Worm (Caenorhabditis elegans) whole organism, L2 larva: ENCODE data around the gene klf-1.

Source experiments
- C34F6.9 ChIP-seq: fragments of 150-350 bp; optimal IDR thresholded peaks from 2 replicates; lab custom pipeline; 2014; ENCODE audit warnings: missing biosample characterization, missing genetic modification characterization
- F13H6.1 ChIP-seq: sonication (generic microtip); optimal IDR thresholded peaks from 2 replicates; lab custom pipeline; 2016; ENCODE audit warnings: missing genetic modification characterization, missing compliant biosample characterization
- R02D3.7 ChIP-seq: fragments of 150-350 bp; optimal IDR thresholded peaks from 2 replicates; lab custom pipeline; 2014; ENCODE audit warnings: missing biosample characterization, missing genetic modification characterization
- Y55F3AM.14 ChIP-seq: fragments of 200-800 bp; sonication (Bioruptor generic); optimal IDR thresholded peaks from 2 replicates; lab custom pipeline; 2018; ENCODE audit warnings: mild to moderate bottlenecking, missing genetic modification characterization, missing compliant biosample characterization
- ZK546.5 ChIP-seq: sonication (generic microtip); optimal IDR thresholded peaks from 2 replicates; lab custom pipeline; 2017; ENCODE audit warnings: missing biosample characterization, missing genetic modification characterization
- alr-1 ChIP-seq: fragments of 150-350 bp; optimal IDR thresholded peaks from 2 replicates; lab custom pipeline; 2014; ENCODE audit warnings: missing biosample characterization, missing genetic modification characterization
- aly-2 ChIP-seq: fragments of 150-350 bp; optimal IDR thresholded peaks from 2 replicates; lab custom pipeline; 2014; ENCODE audit warnings: missing biosample characterization, missing genetic modification characterization
- ama-1 ChIP-seq: fragments of 150-350 bp; optimal IDR thresholded peaks from 2 replicates; lab custom pipeline; 2018; ENCODE audit warnings: inconsistent platforms
- blmp-1 ChIP-seq: sonication (generic microtip); optimal IDR thresholded peaks from 2 replicates; lab custom pipeline; 2017; ENCODE audit warnings: missing genetic modification characterization, mild to moderate bottlenecking, missing compliant biosample characterization, antibody characterized with exemption, moderate library complexity; ENCODE audit not compliant: insufficient read depth
- ceh-16 ChIP-seq: fragments of 150-350 bp; optimal IDR thresholded peaks from 2 replicates; lab custom pipeline; 2014; ENCODE audit warnings: missing biosample characterization, missing genetic modification characterization
- ceh-82 ChIP-seq: fragments of 150-350 bp; optimal IDR thresholded peaks from 2 replicates; lab custom pipeline; 2014; ENCODE audit warnings: missing biosample characterization, missing genetic modification characterization
- crh-2 ChIP-seq: sonication (generic microtip); optimal IDR thresholded peaks from 2 replicates; lab custom pipeline; 2017; ENCODE audit warnings: missing biosample characterization, missing genetic modification characterization
- dmd-4 ChIP-seq: sonication (generic microtip); optimal IDR thresholded peaks from 2 replicates; lab custom pipeline; 2017; ENCODE audit warnings: missing biosample characterization, missing genetic modification characterization
- egl-27 ChIP-seq: sonication (generic microtip); optimal IDR thresholded peaks from 3 replicates; lab custom pipeline; 2017; ENCODE audit warnings: missing biosample characterization, missing genetic modification reagents, missing genetic modification characterization
- elt-1 ChIP-seq: fragments of 150-350 bp; optimal IDR thresholded peaks from 2 replicates; lab custom pipeline; 2014; ENCODE audit warnings: missing biosample characterization, missing genetic modification characterization
- elt-3 ChIP-seq: sonication (generic microtip); optimal IDR thresholded peaks from 2 replicates; lab custom pipeline; 2017; ENCODE audit warnings: missing biosample characterization, missing genetic modification characterization
- fos-1 ChIP-seq: fragments of 150-350 bp; optimal IDR thresholded peaks from 2 replicates; lab custom pipeline; 2014; ENCODE audit warnings: missing biosample characterization, missing genetic modification characterization
- gmeb-1 ChIP-seq: fragments of 150-350 bp; optimal IDR thresholded peaks from 2 replicates; lab custom pipeline; 2014; ENCODE audit warnings: missing biosample characterization, missing genetic modification characterization
- lin-11 ChIP-seq: fragments of 150-350 bp; sonication (generic microtip); optimal IDR thresholded peaks from 2 replicates; lab custom pipeline; 2014; ENCODE audit warnings: missing biosample characterization, missing genetic modification characterization, inconsistent platforms, mixed read lengths
- lin-13 ChIP-seq: fragments of 150-350 bp; optimal IDR thresholded peaks from 2 replicates; lab custom pipeline; 2014; ENCODE audit warnings: missing biosample characterization, missing genetic modification reagents, missing genetic modification characterization
- lin-39 ChIP-seq: fragments of 150-350 bp; optimal IDR thresholded peaks from 2 replicates; lab custom pipeline; 2014; ENCODE audit warnings: missing biosample characterization, missing genetic modification reagents, missing genetic modification characterization
- lsy-2 ChIP-seq, 2 experiments: fragments of 150-350 bp in 1 of 2; sonication (generic microtip) in 1 of 2; optimal IDR thresholded peaks; 2 replicates each; lab custom pipeline; 2014 to 2017; ENCODE audit warnings: missing biosample characterization in 2 of 2, missing genetic modification characterization in 2 of 2
- mab-5 ChIP-seq: fragments of 150-350 bp; optimal IDR thresholded peaks from 2 replicates; lab custom pipeline; 2014; ENCODE audit warnings: missing biosample characterization, missing genetic modification characterization
- mbf-1 ChIP-seq: sonication (generic microtip); optimal IDR thresholded peaks from 2 replicates; lab custom pipeline; 2017; ENCODE audit warnings: missing biosample characterization, missing genetic modification characterization
- mdl-1 ChIP-seq, 2 experiments: fragments of 150-350 bp in 1 of 2; sonication (generic microtip) in 1 of 2; optimal IDR thresholded peaks; 2 replicates each; lab custom pipeline; 2017; ENCODE audit warnings: missing biosample characterization in 2 of 2, missing genetic modification characterization in 2 of 2
- nhr-10 ChIP-seq: sonication (generic microtip); optimal IDR thresholded peaks from 2 replicates; lab custom pipeline; 2017; ENCODE audit warnings: missing biosample characterization, missing genetic modification characterization
- nhr-11 ChIP-seq: fragments of 150-350 bp; optimal IDR thresholded peaks from 2 replicates; lab custom pipeline; 2014; ENCODE audit warnings: missing biosample characterization, missing genetic modification characterization
- nhr-12 ChIP-seq: fragments of 150-350 bp; optimal IDR thresholded peaks from 2 replicates; lab custom pipeline; 2014; ENCODE audit warnings: missing biosample characterization, missing genetic modification characterization
- nhr-129 ChIP-seq: fragments of 150-350 bp; optimal IDR thresholded peaks from 2 replicates; lab custom pipeline; 2014; ENCODE audit warnings: missing biosample characterization, missing genetic modification characterization
- nhr-21 ChIP-seq: fragments of 150-350 bp; optimal IDR thresholded peaks from 2 replicates; lab custom pipeline; 2014; ENCODE audit warnings: missing biosample characterization, missing genetic modification characterization
- nhr-23 ChIP-seq: fragments of 150-350 bp; optimal IDR thresholded peaks from 2 replicates; lab custom pipeline; 2014; ENCODE audit warnings: missing biosample characterization, missing genetic modification reagents, missing genetic modification characterization
- nhr-237 ChIP-seq: fragments of 150-350 bp; optimal IDR thresholded peaks from 2 replicates; lab custom pipeline; 2014; ENCODE audit warnings: missing biosample characterization, missing genetic modification characterization
- nhr-25 ChIP-seq: fragments of 150-350 bp; sonication (generic microtip); optimal IDR thresholded peaks from 3 replicates; lab custom pipeline; 2014; ENCODE audit warnings: missing biosample characterization, missing genetic modification characterization
- nhr-6 ChIP-seq: fragments of 150-350 bp; optimal IDR thresholded peaks from 2 replicates; lab custom pipeline; 2014; ENCODE audit warnings: missing biosample characterization, missing genetic modification characterization
- nhr-77 ChIP-seq: fragments of 150-350 bp; optimal IDR thresholded peaks from 2 replicates; lab custom pipeline; 2014; ENCODE audit warnings: missing biosample characterization, missing genetic modification characterization
- peb-1 ChIP-seq: fragments of 150-350 bp; optimal IDR thresholded peaks from 2 replicates; lab custom pipeline; 2014; ENCODE audit warnings: missing biosample characterization, missing genetic modification characterization
- sem-4 ChIP-seq: fragments of 150-350 bp; optimal IDR thresholded peaks from 2 replicates; lab custom pipeline; 2014; ENCODE audit warnings: missing biosample characterization, missing genetic modification reagents, missing genetic modification characterization
- skn-1 ChIP-seq: sonication (generic microtip); optimal IDR thresholded peaks from 2 replicates; lab custom pipeline; 2017; ENCODE audit warnings: missing biosample characterization, missing genetic modification characterization
- sma-3 ChIP-seq: sonication (generic microtip); optimal IDR thresholded peaks from 2 replicates; lab custom pipeline; 2016; ENCODE audit warnings: missing genetic modification reagents, missing genetic modification characterization, missing compliant biosample characterization
- sma-9 ChIP-seq, 2 experiments: fragments of 150-350 bp in 1 of 2; sonication (generic microtip) in 1 of 2; optimal IDR thresholded peaks; 2 replicates each; lab custom pipeline; 2014 to 2016; ENCODE audit warnings: missing genetic modification characterization in 2 of 2, mild to moderate bottlenecking in 1 of 2, missing biosample characterization in 1 of 2, missing compliant biosample characterization in 1 of 2, missing genetic modification reagents in 1 of 2, moderate library complexity in 1 of 2
- snpc-4 ChIP-seq: fragments of 150-350 bp; optimal IDR thresholded peaks from 2 replicates; lab custom pipeline; 2014; ENCODE audit warnings: missing biosample characterization, missing genetic modification characterization
- unc-39 ChIP-seq: fragments of 150-350 bp; optimal IDR thresholded peaks from 2 replicates; lab custom pipeline; 2014; ENCODE audit warnings: missing biosample characterization, missing genetic modification characterization
- unc-55 ChIP-seq: fragments of 150-350 bp; sonication (generic microtip); optimal IDR thresholded peaks from 3 replicates; lab custom pipeline; 2014; ENCODE audit warnings: missing biosample characterization, missing genetic modification reagents, missing genetic modification characterization
- unc-62 ChIP-seq: fragments of 150-350 bp; optimal IDR thresholded peaks from 2 replicates; lab custom pipeline; 2014; ENCODE audit warnings: missing biosample characterization, missing genetic modification reagents, missing genetic modification characterization
- zag-1 ChIP-seq: fragments of 150-350 bp; optimal IDR thresholded peaks from 2 replicates; lab custom pipeline; 2014; ENCODE audit warnings: missing biosample characterization, missing genetic modification characterization
- ztf-1 ChIP-seq: fragments of 200-800 bp; sonication (Bioruptor generic); conservative IDR thresholded peaks from 2 replicates; pipeline ENCODE4 v1.3.6; 2022; ENCODE audit warnings: missing genetic modification characterization, missing compliant biosample characterization
- ztf-11 ChIP-seq: sonication (generic microtip); optimal IDR thresholded peaks from 2 replicates; lab custom pipeline; 2017; ENCODE audit warnings: missing biosample characterization, missing genetic modification characterization
- ztf-4 ChIP-seq: fragments of 150-350 bp; optimal IDR thresholded peaks from 2 replicates; lab custom pipeline; 2014; ENCODE audit warnings: missing biosample characterization, missing genetic modification characterization

Gene klf-1

DNA sequence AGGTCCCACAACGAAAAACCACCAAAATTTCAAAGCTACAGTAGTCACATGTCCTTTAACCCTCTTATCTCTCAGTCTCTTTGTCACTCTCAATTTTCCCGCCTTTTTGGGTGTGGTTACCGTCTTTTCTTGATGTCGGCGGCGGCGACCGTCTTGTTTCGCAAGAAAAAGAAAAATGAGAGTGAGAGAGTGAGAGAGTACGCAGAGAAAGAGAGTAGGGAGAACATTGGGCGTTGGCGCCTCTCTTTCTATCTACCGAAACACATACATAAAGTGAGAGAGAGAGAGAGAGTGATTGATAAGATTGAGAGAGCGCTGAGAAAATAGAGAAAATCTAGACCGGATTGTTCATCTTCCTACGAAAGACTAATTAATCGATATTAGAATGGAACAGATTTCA lies 1.3 kb downstream of the klf-1 start:
- TF ChIP-seq nhr-6 (tag; lab: Kevin White, UChicago) (peak; percentile 16), dmd-4 (tag; lab: Kevin White, UChicago) (no peak), zag-1 (tag; lab: Kevin White, UChicago) (no peak), unc-39 (tag; lab: Kevin White, UChicago) (no peak), lin-13 (GFP tag; lab: Kevin White, UChicago) (peak; percentile 63), skn-1 (tag; lab: Kevin White, UChicago) (no peak), blmp-1 (peak; percentile 92), lin-11 (no peak), mab-5 (tag; lab: Kevin White, UChicago) (no peak), nhr-129 (tag; lab: Kevin White, UChicago) (peak; percentile 49), Y55F3AM.14 (GFP tag; lab: Kevin White, UChicago) (peak; percentile 15), gmeb-1 (tag; lab: Kevin White, UChicago) (peak; percentile 60), ztf-4 (tag; lab: Kevin White, UChicago) (peak; percentile 36), lin-39 (tag; lab: Kevin White, UChicago) (no peak), ceh-82 (no peak), nhr-11 (tag; lab: Kevin White, UChicago) (no peak), nhr-23 (tag; lab: Kevin White, UChicago) (no peak), nhr-12 (tag; lab: Kevin White, UChicago) (no peak), nhr-237 (tag; lab: Kevin White, UChicago) (no peak), mbf-1 (tag; lab: Kevin White, UChicago) (no peak), nhr-25 (tag; lab: Kevin White, UChicago) (peak; percentile 95), lsy-2 (tag; optimal IDR thresholded peaks at IDR 0.05; lab: Kevin White, UChicago) (peak; percentile 10 to 68), unc-62 (GFP tag; lab: Kevin White, UChicago) (no peak), elt-1 (tag; lab: Kevin White, UChicago) (no peak), ztf-11 (tag; lab: Kevin White, UChicago) (no peak), ztf-1 (GFP tag; lab: Robert Waterston, UW) (no peak), alr-1 (tag; lab: Kevin White, UChicago) (no peak), F13H6.1 (tag; lab: Kevin White, UChicago) (peak; percentile 70), mdl-1 (tag; optimal IDR thresholded peaks at IDR 0.05; lab: Kevin White, UChicago) (peak in 1 of 2 experiments; percentile 63), ama-1 (lab: Kevin White, UChicago) (no peak), snpc-4 (tag; lab: Kevin White, UChicago) (peak; percentile 16), ZK546.5 (tag; lab: Kevin White, UChicago) (no peak), unc-55 (no peak), sma-3 (GFP tag; lab: Kevin White, UChicago) (peak; percentile 96), egl-27 (tag; lab: Kevin White, UChicago) (peak; percentile 64), peb-1 (tag; lab: Kevin White, UChicago) (no peak), nhr-77 (no peak), ceh-16 (peak; percentile 2), nhr-21 (peak; percentile 88), nhr-10 (tag; lab: Kevin White, UChicago) (no peak), R02D3.7 (tag; lab: Kevin White, UChicago) (no peak), aly-2 (tag; lab: Kevin White, UChicago) (no peak), fos-1 (peak; percentile 88), crh-2 (tag; lab: Kevin White, UChicago) (peak; percentile 80), elt-3 (tag; lab: Kevin White, UChicago) (no peak), sem-4 (tag; lab: Kevin White, UChicago) (peak; percentile 29), C34F6.9 (tag; lab: Kevin White, UChicago) (peak; percentile 28), sma-9 (GFP tag; optimal IDR thresholded peaks at IDR 0.05; lab: Kevin White, UChicago) (peak; percentile 92), sma-9 (tag; optimal IDR thresholded peaks at IDR 0.05; lab: Kevin White, UChicago) (no peak)
